Worm (Caenorhabditis elegans) whole organism, young adult: Measurements from ENCODE around the gene srg-61.

Experiments
- Y79H2A.3 ChIP-seq: fragments of 200-800 bp; sonication (Bioruptor generic); conservative IDR thresholded peaks from 2 replicates; pipeline ENCODE4 v1.3.6; 2022; ENCODE audit warnings: missing genetic modification reagents, missing genetic modification characterization, missing compliant biosample characterization
- ama-1 ChIP-seq, 3 experiments: fragments of 150-350 bp in 1 of 3; sonication (generic microtip) in 2 of 3; optimal IDR thresholded peaks; 2 replicates each; lab custom pipeline; 2014 to 2018; ENCODE audit warnings: missing biosample characterization in 2 of 3, missing genetic modification characterization in 2 of 3, missing genetic modification reagents in 2 of 3
- attf-6 ChIP-seq: fragments of 200-800 bp; sonication (Bioruptor generic); IDR thresholded peaks from 2 replicates; pipeline ENCODE4 v1.3.6; 2022; ENCODE audit warnings: missing genetic modification reagents, missing genetic modification characterization, missing compliant biosample characterization
- dox-1 ChIP-seq: fragments of 200-800 bp; sonication (Bioruptor generic); IDR thresholded peaks from 2 replicates; pipeline ENCODE4 v1.3.6; 2022; ENCODE audit warnings: missing genetic modification reagents, missing genetic modification characterization, missing compliant biosample characterization
- let-526 ChIP-seq: fragments of 200-800 bp; sonication (Bioruptor generic); IDR thresholded peaks from 2 replicates; pipeline ENCODE4 v1.3.6; 2022; ENCODE audit warnings: missing genetic modification reagents, missing genetic modification characterization, missing compliant biosample characterization
- nfya-1 ChIP-seq: sonication (generic microtip); optimal IDR thresholded peaks from 2 replicates; lab custom pipeline; 2017; ENCODE audit warnings: antibody characterized with exemption, missing compliant biosample characterization, missing genetic modification characterization, borderline replicate concordance; ENCODE audit not compliant: insufficient read depth
- pha-4 ChIP-seq: fragments of 150-350 bp; sonication (generic microtip); optimal IDR thresholded peaks from 2 replicates; lab custom pipeline; 2014; ENCODE audit warnings: missing biosample characterization, missing genetic modification reagents, missing genetic modification characterization
- snpc-3.4 ChIP-seq: sonication (generic microtip); optimal IDR thresholded peaks from 2 replicates; lab custom pipeline; 2017; ENCODE audit warnings: missing genetic modification characterization, mild to moderate bottlenecking, missing compliant biosample characterization, antibody characterized with exemption, moderate library complexity, missing genotype, missing genetic modification reagents
- snpc-4 ChIP-seq, 5 experiments: fragments of 150-350 bp in 1 of 5; sonication (generic microtip) in 4 of 5; optimal IDR thresholded peaks; 2 replicates each; lab custom pipeline; 2014 to 2018; ENCODE audit warnings: missing genetic modification characterization in 5 of 5, missing biosample characterization in 3 of 5, antibody characterized with exemption in 2 of 5, mild to moderate bottlenecking in 2 of 5, missing compliant biosample characterization in 2 of 5, missing genotype in 2 of 5, moderate library complexity in 2 of 5, missing genetic modification reagents in 1 of 5
- zfh-2 ChIP-seq: fragments of 200-800 bp; sonication (Bioruptor generic); conservative IDR thresholded peaks from 2 replicates; pipeline ENCODE4 v1.3.6; 2022; ENCODE audit warnings: missing genetic modification reagents, missing genetic modification characterization, missing compliant biosample characterization

DNA sequence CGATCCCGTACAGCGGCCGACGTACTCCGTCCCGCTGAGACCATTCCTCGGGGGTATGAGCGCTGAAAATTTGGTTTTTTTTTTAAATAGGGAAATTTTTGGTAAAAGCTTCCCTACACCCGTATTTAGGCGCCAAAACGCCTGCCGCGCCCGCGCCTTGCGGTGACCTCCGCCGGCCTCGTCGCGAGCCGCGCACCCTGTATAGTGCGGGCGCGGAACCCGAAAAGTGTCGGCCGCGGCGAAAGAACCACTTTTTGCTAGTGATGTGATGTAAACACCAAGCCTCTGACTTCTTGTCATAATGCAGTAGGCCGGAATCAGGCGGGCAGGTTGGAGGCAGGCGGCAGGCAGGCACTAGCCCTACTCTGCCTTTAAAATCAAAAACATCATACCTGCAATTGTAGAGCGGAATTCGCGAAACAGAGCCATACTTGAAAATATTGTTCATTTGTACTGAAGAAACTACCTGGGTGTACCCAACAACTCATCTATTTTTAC, 21.4 kb downstream of the srg-61 start, which contains the start of gene srt-29:
- no peak for TF ChIP-seq ama-1 (optimal IDR thresholded peaks at IDR 0.05; lab: Kevin White, UChicago)
- no peak for TF ChIP-seq ama-1 (GFP tag; optimal IDR thresholded peaks at IDR 0.05; lab: Kevin White, UChicago)
- TF ChIP-seq Y79H2A.3 (GFP tag; lab: Robert Waterston, UW): no peak
- no peak for TF ChIP-seq attf-6 (GFP tag; lab: Robert Waterston, UW)
- no peak for TF ChIP-seq dox-1 (GFP tag; lab: Robert Waterston, UW)
- no peak for TF ChIP-seq snpc-3.4 (tag; lab: Kevin White, UChicago)
- peak; percentile 88 for TF ChIP-seq zfh-2 (GFP tag; lab: Robert Waterston, UW)
- no peak for TF ChIP-seq let-526 (GFP tag; lab: Robert Waterston, UW)
- TF ChIP-seq snpc-4 (GFP tag; optimal IDR thresholded peaks at IDR 0.05; lab: Kevin White, UChicago): no peak
- peak in 1 of 4 experiments; percentile 51 for TF ChIP-seq snpc-4 (tag; optimal IDR thresholded peaks at IDR 0.05; lab: Kevin White, UChicago)
- no peak for TF ChIP-seq pha-4 (tag; lab: Kevin White, UChicago)
- no peak for TF ChIP-seq nfya-1
